Fruit fly (Drosophila melanogaster) whole organism, prepupa: ENCODE results near the gene wapl.

ENCODE experiments used
- Blimp-1 ChIP-seq: fragments of 200-800 bp; sonication (Bioruptor generic); optimal IDR thresholded peaks from 3 replicates; lab custom pipeline; 2017; ENCODE audit warnings: missing biosample characterization, missing genetic modification characterization, mild to moderate bottlenecking, moderate library complexity, missing genetic modification reagents
- CG10631 ChIP-seq: fragments of 200-800 bp; sonication (Bioruptor generic); optimal IDR thresholded peaks from 2 replicates; lab custom pipeline; 2016; ENCODE audit warnings: missing biosample characterization, missing genetic modification characterization
- CG10669 ChIP-seq: fragments of 200-800 bp; sonication (Bioruptor generic); optimal IDR thresholded peaks from 3 replicates; lab custom pipeline; 2018; ENCODE audit warnings: missing biosample characterization, mild to moderate bottlenecking, missing genetic modification characterization, moderate library complexity
- CG11294 ChIP-seq: fragments of 200-800 bp; sonication (Bioruptor generic); IDR thresholded peaks from 2 replicates; pipeline ENCODE4 v1.3.6; 2022; ENCODE audit warnings: missing biosample characterization, missing genetic modification characterization
- CG11762 ChIP-seq: fragments of 200-800 bp; sonication (Bioruptor generic); optimal IDR thresholded peaks from 3 replicates; lab custom pipeline; 2016; ENCODE audit warnings: missing biosample characterization, missing genetic modification characterization; ENCODE audit not compliant: insufficient read depth
- CG11902 ChIP-seq: fragments of 200-800 bp; sonication (Bioruptor generic); optimal IDR thresholded peaks from 3 replicates; lab custom pipeline; 2016; ENCODE audit warnings: missing biosample characterization, missing genetic modification characterization
- CG3032 ChIP-seq: fragments of 200-800 bp; optimal IDR thresholded peaks from 2 replicates; lab custom pipeline; 2019; ENCODE audit warnings: missing biosample characterization, mild to moderate bottlenecking, missing genetic modification characterization, moderate library complexity
- CG31627 ChIP-seq: fragments of 200-800 bp; sonication (Bioruptor generic); optimal IDR thresholded peaks from 3 replicates; lab custom pipeline; 2016; ENCODE audit warnings: missing biosample characterization, missing genetic modification characterization
- CG32006 ChIP-seq: fragments of 200-800 bp; sonication (Bioruptor generic); optimal IDR thresholded peaks from 3 replicates; lab custom pipeline; 2017; ENCODE audit warnings: missing biosample characterization, mild to moderate bottlenecking, missing genetic modification characterization
- CG34406 ChIP-seq: fragments of 200-800 bp; sonication (Bioruptor generic); optimal IDR thresholded peaks from 3 replicates; lab custom pipeline; 2016; ENCODE audit warnings: missing biosample characterization, missing genetic modification characterization
- CG3919 ChIP-seq: fragments of 200-800 bp; sonication (Bioruptor generic); optimal IDR thresholded peaks from 3 replicates; lab custom pipeline; 2016; ENCODE audit warnings: missing biosample characterization, missing genetic modification characterization
- CG4318 ChIP-seq: fragments of 200-800 bp; sonication (Bioruptor generic); optimal IDR thresholded peaks from 3 replicates; lab custom pipeline; 2017; ENCODE audit warnings: missing biosample characterization, mild to moderate bottlenecking, missing genetic modification characterization
- CG6163 ChIP-seq: fragments of 200-800 bp; sonication (Bioruptor generic); IDR thresholded peaks from 3 replicates; pipeline ENCODE4 v1.3.6; 2022; ENCODE audit warnings: missing biosample characterization, missing genetic modification characterization
- CG6792 ChIP-seq: fragments of 200-800 bp; sonication (Bioruptor generic); optimal IDR thresholded peaks from 3 replicates; lab custom pipeline; 2016; ENCODE audit warnings: missing biosample characterization, missing genetic modification characterization
- CG6854 ChIP-seq: fragments of 200-800 bp; sonication (Bioruptor generic); optimal IDR thresholded peaks from 2 replicates; lab custom pipeline; 2017; ENCODE audit warnings: missing biosample characterization, mild to moderate bottlenecking, missing genetic modification characterization
- CG7368 ChIP-seq: fragments of 200-800 bp; sonication (Bioruptor generic); optimal IDR thresholded peaks from 3 replicates; lab custom pipeline; 2016; ENCODE audit warnings: missing biosample characterization, missing genetic modification characterization
- CG8119 ChIP-seq: fragments of 200-800 bp; sonication (Bioruptor generic); IDR thresholded peaks from 3 replicates; pipeline ENCODE4 v1.3.6; 2022; ENCODE audit warnings: missing biosample characterization, missing genetic modification characterization
- CG8319 ChIP-seq: fragments of 200-800 bp; sonication (Bioruptor generic); optimal IDR thresholded peaks from 3 replicates; lab custom pipeline; 2016; ENCODE audit warnings: missing biosample characterization, missing genetic modification characterization
- Eip78C ChIP-seq: fragments of 200-800 bp; sonication (Bioruptor generic); peaks from one replicate; lab custom pipeline; 2016; ENCODE audit warnings: missing biosample characterization, missing genetic modification characterization
- Eip93F ChIP-seq: fragments of 200-800 bp; sonication (Bioruptor generic); optimal IDR thresholded peaks from 2 replicates; lab custom pipeline; 2016; ENCODE audit warnings: missing biosample characterization, mild to moderate bottlenecking, missing genetic modification characterization
- Ets21C ChIP-seq: fragments of 200-800 bp; sonication (Bioruptor generic); optimal IDR thresholded peaks from 3 replicates; lab custom pipeline; 2016; ENCODE audit warnings: missing biosample characterization, missing genetic modification characterization
- Ets96B ChIP-seq: fragments of 200-800 bp; optimal IDR thresholded peaks from 2 replicates; lab custom pipeline; 2019; ENCODE audit warnings: missing biosample characterization, mild to moderate bottlenecking, missing genetic modification characterization, moderate library complexity
- Gug ChIP-seq: fragments of 200-800 bp; sonication (Bioruptor generic); IDR thresholded peaks from 2 replicates; pipeline ENCODE4 v1.3.6; 2022; ENCODE audit warnings: missing biosample characterization, missing genetic modification characterization
- Hr38 ChIP-seq: sonication (Bioruptor generic); optimal IDR thresholded peaks from 2 replicates; lab custom pipeline; 2016; ENCODE audit warnings: missing biosample characterization, missing genetic modification characterization
- Hr39 ChIP-seq: fragments of 200-800 bp; sonication (Bioruptor generic); optimal IDR thresholded peaks from 2 replicates; lab custom pipeline; 2016; ENCODE audit warnings: missing biosample characterization, missing genetic modification characterization
- Hr4 ChIP-seq: fragments of 200-800 bp; sonication (Bioruptor generic); optimal IDR thresholded peaks from 3 replicates; lab custom pipeline; 2016; ENCODE audit warnings: missing biosample characterization, missing genetic modification characterization
- OdsH ChIP-seq: fragments of 200-800 bp; sonication (Bioruptor generic); optimal IDR thresholded peaks from 3 replicates; lab custom pipeline; 2016; ENCODE audit warnings: missing biosample characterization, missing genetic modification characterization
- Sox102F ChIP-seq: fragments of 200-800 bp; sonication (Bioruptor generic); optimal IDR thresholded peaks from 2 replicates; lab custom pipeline; 2016; ENCODE audit warnings: missing biosample characterization, mild to moderate bottlenecking, missing genetic modification characterization
- Sox15 ChIP-seq: fragments of 200-800 bp; sonication (Bioruptor generic); optimal IDR thresholded peaks from 3 replicates; lab custom pipeline; 2016; ENCODE audit warnings: missing biosample characterization, missing genetic modification characterization
- achi ChIP-seq: fragments of 200-800 bp; sonication (Bioruptor generic); optimal IDR thresholded peaks from 3 replicates; lab custom pipeline; 2016; ENCODE audit warnings: missing biosample characterization, missing genetic modification characterization
- acj6 ChIP-seq: fragments of 200-800 bp; sonication (Bioruptor generic); optimal IDR thresholded peaks from 3 replicates; lab custom pipeline; 2016; ENCODE audit warnings: missing biosample characterization, missing genetic modification characterization
- cyc ChIP-seq: fragments of 200-800 bp; sonication (Bioruptor generic); optimal IDR thresholded peaks from 3 replicates; lab custom pipeline; 2016; ENCODE audit warnings: missing biosample characterization, missing genetic modification characterization
- dsx ChIP-seq: fragments of 200-800 bp; optimal IDR thresholded peaks from 3 replicates; lab custom pipeline; 2019; ENCODE audit warnings: missing biosample characterization, mild to moderate bottlenecking, missing genetic modification characterization, moderate library complexity; ENCODE audit not compliant: poor library complexity, severe bottlenecking
- eg ChIP-seq: fragments of 200-800 bp; sonication (Bioruptor generic); IDR thresholded peaks from 3 replicates; pipeline ENCODE4 v1.3.6; 2022; ENCODE audit warnings: missing biosample characterization, missing genetic modification characterization
- esn ChIP-seq: fragments of 200-800 bp; sonication (Bioruptor generic); optimal IDR thresholded peaks from 2 replicates; lab custom pipeline; 2016; ENCODE audit warnings: missing biosample characterization, mild to moderate bottlenecking, missing genetic modification characterization, moderate library complexity
- fd59A ChIP-seq: fragments of 200-800 bp; sonication (Bioruptor generic); optimal IDR thresholded peaks from 2 replicates; lab custom pipeline; 2017; ENCODE audit warnings: missing biosample characterization, mild to moderate bottlenecking, missing genetic modification characterization, missing genetic modification reagents
- fd85E ChIP-seq: fragments of 200-800 bp; sonication (Bioruptor generic); optimal IDR thresholded peaks from 3 replicates; lab custom pipeline; 2016; ENCODE audit warnings: missing biosample characterization, missing genetic modification characterization
- lz ChIP-seq: fragments of 200-800 bp; sonication (Bioruptor generic); optimal IDR thresholded peaks from 3 replicates; lab custom pipeline; 2016; ENCODE audit warnings: missing biosample characterization, missing genetic modification characterization
- net ChIP-seq: fragments of 200-800 bp; sonication (Bioruptor generic); optimal IDR thresholded peaks from 3 replicates; lab custom pipeline; 2016; ENCODE audit warnings: missing biosample characterization, missing genetic modification characterization
- ss ChIP-seq, 2 experiments: fragments of 200-800 bp; sonication (Bioruptor generic); optimal IDR thresholded peaks; 2 replicates in 1 of 2; 3 replicates in 1 of 2; lab custom pipeline; 2017 to 2018; ENCODE audit warnings: mild to moderate bottlenecking in 2 of 2, missing biosample characterization in 2 of 2, missing genetic modification characterization in 2 of 2, moderate library complexity in 1 of 2
- svp ChIP-seq: fragments of 200-800 bp; sonication (Bioruptor generic); peaks from one replicate; lab custom pipeline; 2016; ENCODE audit warnings: missing biosample characterization, missing genetic modification characterization
- vri ChIP-seq: fragments of 200-800 bp; sonication (Bioruptor generic); optimal IDR thresholded peaks from 3 replicates; lab custom pipeline; 2016; ENCODE audit warnings: missing biosample characterization, mild to moderate bottlenecking, missing genetic modification characterization

Gene wapl

dm6 chrX:2134226-2134880, 24.4 kb downstream of the wapl start (continued):
- TF ChIP-seq CG6854 (GFP tag; lab: Kevin White, UChicago) (peak; percentile 88), fd85E (GFP tag; lab: Kevin White, UChicago) (peak; percentile 56), CG6163 (GFP tag; lab: Robert Waterston, UW) (peak; percentile 88), ss (GFP tag; optimal IDR thresholded peaks at IDR 0.05; lab: Kevin White, UChicago) (peak; percentile 57 to 69), Gug (peak; percentile 51), Hr4 (GFP tag; lab: Kevin White, UChicago) (peak; percentile 77), vri (peak; percentile 88), achi (peak; percentile 82), CG11762 (peak; percentile 68), net (GFP tag; lab: Kevin White, UChicago) (peak; percentile 77), CG10631 (GFP tag; lab: Kevin White, UChicago) (peak; percentile 83), CG32006 (GFP tag; lab: Kevin White, UChicago) (peak; percentile 80), svp (GFP tag; lab: Kevin White, UChicago) (peak; percentile 94), CG11902 (GFP tag; lab: Kevin White, UChicago) (peak; percentile 84), Blimp-1 (peak; percentile 69), CG8119 (GFP tag; lab: Robert Waterston, UW) (peak; percentile 80), Sox15 (GFP tag; lab: Kevin White, UChicago) (peak; percentile 70), CG31627 (peak; percentile 92), OdsH (GFP tag; lab: Kevin White, UChicago) (peak; percentile 86), eg (GFP tag; lab: Robert Waterston, UW) (peak; percentile 72), cyc (GFP tag; lab: Kevin White, UChicago) (peak; percentile 92)
- TF ChIP-seq, all 60 proteins: peak for 57

dm6 chrX:2125527-2126088, 33.2 kb downstream of the wapl start:
- TF ChIP-seq ss (GFP tag; optimal IDR thresholded peaks at IDR 0.05; lab: Kevin White, UChicago) = peak in 1 of 2 experiments; percentile 2
- TF ChIP-seq Blimp-1 = no peak
- no peak for TF ChIP-seq esn
- no peak for TF ChIP-seq CG6792 (GFP tag; lab: Kevin White, UChicago)
- TF ChIP-seq CG11762 = no peak
- TF ChIP-seq fd59A (GFP tag; lab: Kevin White, UChicago) = no peak
- TF ChIP-seq CG10669 (GFP tag; lab: Kevin White, UChicago) = no peak
- no peak for TF ChIP-seq CG34406 (GFP tag; lab: Kevin White, UChicago)
- TF ChIP-seq Eip78C = peak; percentile 30
- 0 out of 3 replicates have a peak, but pooled peaks have one; percentile 13 for TF ChIP-seq CG8119 (GFP tag; lab: Robert Waterston, UW)
- TF ChIP-seq CG8319 (GFP tag; lab: Kevin White, UChicago) = no peak
- no peak for TF ChIP-seq CG6854 (GFP tag; lab: Kevin White, UChicago)
- peak; percentile 92 for TF ChIP-seq dsx (GFP tag; lab: Kevin White, UChicago)
- no peak for TF ChIP-seq CG7368 (GFP tag; lab: Kevin White, UChicago)
- TF ChIP-seq Sox102F (GFP tag; lab: Kevin White, UChicago) = no peak
- peak; percentile 15; the same call in 1 of the 3 replicates for TF ChIP-seq CG6163 (GFP tag; lab: Robert Waterston, UW)
- no peak for TF ChIP-seq Hr38 (GFP tag; lab: Kevin White, UChicago)
- TF ChIP-seq eg (GFP tag; lab: Robert Waterston, UW) = peak; percentile 50; the same call in 1 of the 3 replicates
- TF ChIP-seq achi = no peak
- TF ChIP-seq CG11294 = no peak
- TF ChIP-seq CG31627 = no peak
- TF ChIP-seq Eip93F = no peak

dm6 chrX:2123965-2124688, 34.7 kb downstream of the wapl start:
- TF ChIP-seq Sox15 (GFP tag; lab: Kevin White, UChicago) = peak; percentile 91
- peak; percentile 96 for TF ChIP-seq CG34406 (GFP tag; lab: Kevin White, UChicago)
- peak; percentile 98 for TF ChIP-seq CG32006 (GFP tag; lab: Kevin White, UChicago)
- TF ChIP-seq Ets96B = peak; percentile 89
- TF ChIP-seq CG7368 (GFP tag; lab: Kevin White, UChicago) = peak; percentile 69
- TF ChIP-seq Hr39 (GFP tag; lab: Kevin White, UChicago) = peak; percentile 85
- peak; percentile 96 for TF ChIP-seq CG10631 (GFP tag; lab: Kevin White, UChicago)
- TF ChIP-seq CG3032 (tag; lab: Kevin White, UChicago) = peak; percentile 93
- TF ChIP-seq ss (GFP tag; optimal IDR thresholded peaks at IDR 0.05; lab: Kevin White, UChicago) = peak; percentile 91 to 93
- TF ChIP-seq esn = peak; percentile 88
- TF ChIP-seq Hr4 (GFP tag; lab: Kevin White, UChicago) = peak; percentile 75
- TF ChIP-seq fd59A (GFP tag; lab: Kevin White, UChicago) = peak; percentile 33
- no peak for TF ChIP-seq Hr38 (GFP tag; lab: Kevin White, UChicago)
- peak; percentile 90 for TF ChIP-seq acj6 (GFP tag; lab: Kevin White, UChicago)
- TF ChIP-seq CG6163 (GFP tag; lab: Robert Waterston, UW) = peak; percentile 96
- TF ChIP-seq CG4318 (GFP tag; lab: Kevin White, UChicago) = peak; percentile 96
- TF ChIP-seq lz (GFP tag; lab: Kevin White, UChicago) = peak; percentile 80
- TF ChIP-seq achi = peak; percentile 94
- TF ChIP-seq CG8119 (GFP tag; lab: Robert Waterston, UW) = peak; percentile 91
- peak; percentile 80 for TF ChIP-seq Ets21C (GFP tag; lab: Kevin White, UChicago)
- peak; percentile 72 for TF ChIP-seq CG3919 (GFP tag; lab: Kevin White, UChicago)
